Fruit fly (Drosophila melanogaster) whole organism, embryonic: Measurements from ENCODE around the gene CtBP.
A peak's percentile ranks its signal among the peaks of the same experiment; 100 is the strongest.

Source experiments
- Bteb2 ChIP-seq: fragments of 200-800 bp; sonication (Bioruptor generic); optimal IDR thresholded peaks from 2 replicates; lab custom pipeline; 2016; ENCODE audit warnings: missing biosample characterization, missing genetic modification characterization
- CG10543 ChIP-seq: fragments of 200-800 bp; sonication (Bioruptor generic); optimal IDR thresholded peaks from 3 replicates; lab custom pipeline; 2017; ENCODE audit warnings: missing biosample characterization, mild to moderate bottlenecking, missing genetic modification characterization, moderate library complexity
- CG10654 ChIP-seq: fragments of 200-800 bp; sonication (Bioruptor generic); optimal IDR thresholded peaks from 2 replicates; lab custom pipeline; 2016; ENCODE audit warnings: missing biosample characterization, missing genetic modification characterization
- CG12299 ChIP-seq: fragments of 200-800 bp; sonication (Bioruptor generic); optimal IDR thresholded peaks from 2 replicates; lab custom pipeline; 2018; ENCODE audit warnings: missing biosample characterization, mild to moderate bottlenecking, missing genetic modification characterization
- CG13123 ChIP-seq: fragments of 200-800 bp; sonication (Bioruptor generic); optimal IDR thresholded peaks from 2 replicates; lab custom pipeline; 2016; ENCODE audit warnings: missing biosample characterization, missing genetic modification characterization
- CG13624 ChIP-seq: fragments of 200-800 bp; sonication (Bioruptor generic); optimal IDR thresholded peaks from 2 replicates; lab custom pipeline; 2016; ENCODE audit warnings: missing biosample characterization, missing genetic modification characterization
- CG15073 ChIP-seq: fragments of 200-800 bp; sonication (Bioruptor generic); optimal IDR thresholded peaks from 2 replicates; lab custom pipeline; 2016; ENCODE audit warnings: missing biosample characterization, missing genetic modification characterization
- CG16815 ChIP-seq: fragments of 200-800 bp; sonication (Bioruptor generic); optimal IDR thresholded peaks from 3 replicates; lab custom pipeline; 2017; ENCODE audit warnings: missing biosample characterization, mild to moderate bottlenecking, missing genetic modification characterization
- CG18599 ChIP-seq: fragments of 200-800 bp; sonication (Bioruptor generic); optimal IDR thresholded peaks from 3 replicates; lab custom pipeline; 2017; ENCODE audit warnings: missing biosample characterization, missing genetic modification characterization, mild to moderate bottlenecking, moderate library complexity, missing genetic modification reagents
- CG2129 ChIP-seq: fragments of 200-800 bp; sonication (Bioruptor generic); IDR thresholded peaks from 2 replicates; pipeline ENCODE4 v1.3.6; 2022; ENCODE audit warnings: missing biosample characterization, missing genetic modification characterization; ENCODE audit not compliant: partially characterized antibody
- CG3163 ChIP-seq: fragments of 200-800 bp; sonication (Bioruptor generic); optimal IDR thresholded peaks from 3 replicates; lab custom pipeline; 2016; ENCODE audit warnings: missing biosample characterization, missing genetic modification characterization
- CG34376 ChIP-seq: fragments of 200-800 bp; sonication (Bioruptor generic); optimal IDR thresholded peaks from 2 replicates; lab custom pipeline; 2018; ENCODE audit warnings: missing biosample characterization, mild to moderate bottlenecking, missing genetic modification characterization
- CG7372 ChIP-seq: fragments of 200-800 bp; sonication (Bioruptor generic); IDR thresholded peaks from 2 replicates; pipeline ENCODE4 v1.3.6; 2022; ENCODE audit warnings: missing biosample characterization, missing genetic modification characterization
- CG9727 ChIP-seq: fragments of 200-800 bp; sonication (Bioruptor generic); optimal IDR thresholded peaks from 3 replicates; lab custom pipeline; 2017; ENCODE audit warnings: missing biosample characterization, mild to moderate bottlenecking, missing genetic modification characterization
- Drgx ChIP-seq: fragments of 200-800 bp; sonication (Bioruptor generic); IDR thresholded peaks from 2 replicates; pipeline ENCODE4 v1.3.6; 2022; ENCODE audit warnings: missing biosample characterization, missing genetic modification characterization
- GATAe ChIP-seq: fragments of 200-800 bp; sonication (Bioruptor generic); conservative IDR thresholded peaks from 2 replicates; pipeline ENCODE4 v1.3.6; 2022; ENCODE audit warnings: missing biosample characterization, missing genetic modification characterization
- Hey ChIP-seq: fragments of 200-800 bp; sonication (Bioruptor generic); optimal IDR thresholded peaks from 3 replicates; lab custom pipeline; 2018; ENCODE audit warnings: missing biosample characterization, mild to moderate bottlenecking, missing genetic modification characterization
- HmgD ChIP-seq: fragments of 200-800 bp; sonication (Bioruptor generic); optimal IDR thresholded peaks from 3 replicates; lab custom pipeline; 2016; ENCODE audit warnings: missing biosample characterization, missing genetic modification characterization
- Hr39 ChIP-seq: fragments of >200 bp; optimal IDR thresholded peaks from 2 replicates; lab custom pipeline; 2017
- Lim3 ChIP-seq: fragments of 200-800 bp; sonication (Bioruptor generic); IDR thresholded peaks from 2 replicates; pipeline ENCODE4 v1.3.6; 2022; ENCODE audit warnings: missing biosample characterization, missing genetic modification characterization
- Lpt ChIP-seq: fragments of >200 bp; optimal IDR thresholded peaks from 2 replicates; lab custom pipeline; 2018; ENCODE audit warnings: missing biosample characterization, missing genetic modification characterization
- MESR4 ChIP-seq: fragments of 200-800 bp; sonication (Bioruptor generic); optimal IDR thresholded peaks from 2 replicates; lab custom pipeline; 2018; ENCODE audit warnings: missing biosample characterization, mild to moderate bottlenecking, missing genetic modification characterization, moderate library complexity
- MTF-1 ChIP-seq: fragments of 200-800 bp; sonication (Bioruptor generic); optimal IDR thresholded peaks from 2 replicates; lab custom pipeline; 2018; ENCODE audit warnings: missing biosample characterization, mild to moderate bottlenecking, missing genetic modification characterization, borderline replicate concordance
- abd-A ChIP-seq: fragments of 200-800 bp; sonication (Bioruptor generic); optimal IDR thresholded peaks from 3 replicates; lab custom pipeline; 2019; ENCODE audit warnings: missing biosample characterization, mild to moderate bottlenecking, missing genetic modification characterization, moderate library complexity
- corto ChIP-seq: fragments of 200-800 bp; sonication (Bioruptor generic); optimal IDR thresholded peaks from 2 replicates; lab custom pipeline; 2016; ENCODE audit warnings: missing biosample characterization, mild to moderate bottlenecking, missing genetic modification characterization, moderate library complexity
- dm ChIP-seq: fragments of 200-800 bp; sonication (Bioruptor generic); optimal IDR thresholded peaks from 3 replicates; lab custom pipeline; 2016; ENCODE audit warnings: missing biosample characterization, missing genetic modification characterization
- exex ChIP-seq: fragments of 200-800 bp; sonication (Bioruptor generic); optimal IDR thresholded peaks from 4 replicates; lab custom pipeline; 2018; ENCODE audit warnings: missing biosample characterization, mild to moderate bottlenecking, missing genetic modification characterization, moderate library complexity
- ftz-f1 ChIP-seq: fragments of 200-800 bp; sonication (Bioruptor generic); optimal IDR thresholded peaks from 2 replicates; lab custom pipeline; 2016; ENCODE audit warnings: missing biosample characterization, missing genetic modification characterization
- fu2 ChIP-seq: fragments of 200-800 bp; sonication (Bioruptor generic); optimal IDR thresholded peaks from 2 replicates; lab custom pipeline; 2016; ENCODE audit warnings: missing biosample characterization, missing genetic modification characterization
- gcm ChIP-seq: fragments of 200-800 bp; sonication (Bioruptor generic); optimal IDR thresholded peaks from 2 replicates; lab custom pipeline; 2019; ENCODE audit warnings: missing biosample characterization, mild to moderate bottlenecking, missing genetic modification characterization, moderate library complexity
- grn ChIP-seq: fragments of 200-800 bp; sonication (Bioruptor generic); optimal IDR thresholded peaks from 3 replicates; lab custom pipeline; 2017; ENCODE audit warnings: missing biosample characterization, missing genetic modification characterization
- lab ChIP-seq: fragments of 200-800 bp; sonication (Bioruptor generic); optimal IDR thresholded peaks from 3 replicates; lab custom pipeline; 2017; ENCODE audit warnings: missing biosample characterization, missing genetic modification characterization, mild to moderate bottlenecking, moderate library complexity, missing genetic modification reagents
- lmd ChIP-seq: fragments of 200-800 bp; sonication (Bioruptor generic); IDR thresholded peaks from 2 replicates; pipeline ENCODE4 v1.3.6; 2022; ENCODE audit warnings: missing biosample characterization, missing genetic modification characterization
- nerfin-2 ChIP-seq: fragments of 200-800 bp; sonication (Bioruptor generic); IDR thresholded peaks from 2 replicates; pipeline ENCODE4 v1.3.6; 2022; ENCODE audit warnings: missing biosample characterization, missing genetic modification characterization; ENCODE audit not compliant: partially characterized antibody
- onecut ChIP-seq: fragments of 200-800 bp; sonication (Bioruptor generic); IDR thresholded peaks from 2 replicates; pipeline ENCODE4 v1.3.6; 2022; ENCODE audit warnings: missing biosample characterization, missing genetic modification characterization
- p53 ChIP-seq: fragments of 200-800 bp; sonication (Bioruptor generic); optimal IDR thresholded peaks from 2 replicates; lab custom pipeline; 2016; ENCODE audit warnings: missing biosample characterization, missing genetic modification characterization
- pfk ChIP-seq: fragments of 200-800 bp; sonication (Bioruptor generic); optimal IDR thresholded peaks from 2 replicates; lab custom pipeline; 2018; ENCODE audit warnings: missing biosample characterization, mild to moderate bottlenecking, missing genetic modification characterization, moderate library complexity
- ranshi ChIP-seq: fragments of 200-800 bp; sonication (Bioruptor generic); IDR thresholded peaks from 2 replicates; pipeline ENCODE4 v1.3.6; 2022; ENCODE audit warnings: missing biosample characterization, missing genetic modification characterization
- rib ChIP-seq: fragments of 200-800 bp; sonication (Bioruptor generic); IDR thresholded peaks from 2 replicates; pipeline ENCODE4 v1.3.6; 2022; ENCODE audit warnings: missing biosample characterization, missing genetic modification characterization
- sd ChIP-seq: fragments of 200-800 bp; sonication (Bioruptor generic); optimal IDR thresholded peaks from 3 replicates; lab custom pipeline; 2018; ENCODE audit warnings: missing biosample characterization, mild to moderate bottlenecking, missing genetic modification characterization, moderate library complexity
- slp2 ChIP-seq: fragments of 200-800 bp; sonication (Bioruptor generic); optimal IDR thresholded peaks from 2 replicates; lab custom pipeline; 2016; ENCODE audit warnings: missing biosample characterization, missing genetic modification characterization
- stwl ChIP-seq: fragments of 200-800 bp; sonication (Bioruptor generic); optimal IDR thresholded peaks from 3 replicates; lab custom pipeline; 2018; ENCODE audit warnings: missing biosample characterization, mild to moderate bottlenecking, missing genetic modification characterization, moderate library complexity
- sug ChIP-seq: fragments of 200-800 bp; optimal IDR thresholded peaks from 2 replicates; lab custom pipeline; 2019; ENCODE audit warnings: missing biosample characterization, mild to moderate bottlenecking, missing genetic modification characterization, moderate library complexity
- ttk ChIP-seq: fragments of 200-800 bp; sonication (Bioruptor generic); IDR thresholded peaks from 2 replicates; pipeline ENCODE4 v2.1.2; 2022; ENCODE audit warnings: missing biosample characterization, missing genetic modification characterization
- vnd ChIP-seq: fragments of 200-800 bp; sonication (Bioruptor generic); IDR thresholded peaks from 3 replicates; pipeline ENCODE4 v1.3.6; 2022; ENCODE audit warnings: missing biosample characterization, missing genetic modification characterization; ENCODE audit not compliant: partially characterized antibody
- zf30C ChIP-seq: fragments of 200-800 bp; sonication (Bioruptor generic); optimal IDR thresholded peaks from 3 replicates; lab custom pipeline; 2018; ENCODE audit warnings: missing biosample characterization, mild to moderate bottlenecking, missing genetic modification characterization

The CtBP gene

dm6 chr3R:12963491-12963890 lies 48.0 kb upstream of the CtBP start, which contains the start of gene Cyp304a1:
Gene Cyp304a1 (plus strand): TSS chr3R:12963791.
- TF ChIP-seq CG12299 (tag; lab: Kevin White, UChicago) (no peak), MTF-1 (GFP tag; lab: Kevin White, UChicago) (no peak), p53 (no peak), onecut (GFP tag; lab: Robert Waterston, UW) (no peak), ftz-f1 (GFP tag; lab: Kevin White, UChicago) (no peak), zf30C (GFP tag; lab: Kevin White, UChicago) (no peak), CG10654 (GFP tag; lab: Kevin White, UChicago) (no peak)
- TF ChIP-seq, all 482 proteins: peak for 0

- TF ChIP-seq exex (tag; lab: Kevin White, UChicago) (peak; percentile 44), ranshi (GFP tag; lab: Robert Waterston, UW) (no peak)
Observed at dm6 chr3R:12964043-12964442, 47.4 kb upstream of the CtBP start.

dm6 chr3R:12967612-12968011 lies 43.8 kb upstream of the CtBP start, which contains the start of the genes CG14384 and grsm:
Gene CG14384 (minus strand): TSS chr3R:12967712.
Gene grsm (minus strand): TSS chr3R:12967712.
- TF ChIP-seq Lim3 (GFP tag; lab: Robert Waterston, UW) = no peak
- TF ChIP-seq corto (GFP tag; lab: Kevin White, UChicago) = no peak
- TF ChIP-seq rib = no peak
- TF ChIP-seq CG7372 (GFP tag; lab: Robert Waterston, UW) = no peak
- TF ChIP-seq CG9727 (GFP tag; lab: Kevin White, UChicago) = no peak
- TF ChIP-seq CG16815 (GFP tag; lab: Kevin White, UChicago) = no peak
- TF ChIP-seq CG13624 (GFP tag; lab: Kevin White, UChicago) = no peak
- no peak for TF ChIP-seq pfk (GFP tag; lab: Kevin White, UChicago)

DNA sequence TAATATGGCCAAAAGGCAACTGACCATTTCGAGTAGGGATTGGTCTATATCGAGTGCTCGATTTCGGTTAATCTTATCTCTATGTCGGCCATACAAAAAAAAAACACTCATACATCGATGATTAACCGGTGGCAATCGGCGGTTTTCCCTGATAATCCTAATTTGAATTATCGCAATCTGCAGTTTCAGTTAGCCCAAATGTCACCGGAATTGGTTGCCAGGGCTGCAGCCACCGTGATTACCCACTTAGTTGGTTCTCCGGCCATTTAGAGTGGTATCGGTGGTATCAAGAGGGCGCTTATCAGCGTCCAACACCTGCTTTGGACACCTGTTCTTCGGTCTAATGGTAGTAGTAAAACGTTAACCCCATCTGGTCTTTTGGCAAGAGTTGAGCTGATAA lies 39.3 kb upstream of the CtBP start:
- no peak for TF ChIP-seq MESR4 (GFP tag; lab: Kevin White, UChicago)
- TF ChIP-seq HmgD (GFP tag; lab: Kevin White, UChicago) = no peak
- TF ChIP-seq Lpt (GFP tag; lab: Kevin White, UChicago) = no peak
- no peak for TF ChIP-seq CG15073 (GFP tag; lab: Kevin White, UChicago)
- peak; percentile 61 for TF ChIP-seq sd (tag; lab: Kevin White, UChicago)
- no peak for TF ChIP-seq Bteb2 (GFP tag; lab: Kevin White, UChicago)
- peak; percentile 81 for TF ChIP-seq grn (GFP tag; lab: Kevin White, UChicago)
- TF ChIP-seq CG3163 = no peak
- no peak for TF ChIP-seq nerfin-2 (GFP tag; lab: Robert Waterston, UW)
- no peak for TF ChIP-seq abd-A (tag; lab: Kevin White, UChicago)
- TF ChIP-seq slp2 (GFP tag; lab: Kevin White, UChicago) = no peak
- TF ChIP-seq Hr39 (lab: Kevin White, UChicago) = no peak
- no peak for TF ChIP-seq dm (GFP tag; lab: Kevin White, UChicago)
- peak; percentile 92 for TF ChIP-seq Hey
- TF ChIP-seq CG10543 (GFP tag; lab: Kevin White, UChicago) = peak; percentile 10
- no peak for TF ChIP-seq CG13123
- TF ChIP-seq stwl (tag; lab: Kevin White, UChicago) = no peak
- no peak for TF ChIP-seq CG2129 (GFP tag; lab: Robert Waterston, UW)
- peak; percentile 8 for TF ChIP-seq CG18599 (GFP tag; lab: Kevin White, UChicago)
- TF ChIP-seq vnd (GFP tag; lab: Robert Waterston, UW) = peak; percentile 35; the same call in 1 of the 3 replicates
- peak; percentile 98 for TF ChIP-seq exex (tag; lab: Kevin White, UChicago)
- TF ChIP-seq CG34376 = peak; percentile 78
- peak; percentile 76 for TF ChIP-seq GATAe
- TF ChIP-seq fu2 (GFP tag; lab: Kevin White, UChicago) = no peak
- peak; percentile 80 for TF ChIP-seq sug
- no peak for TF ChIP-seq ttk
- TF ChIP-seq lab (GFP tag; lab: Kevin White, UChicago) = peak; percentile 3
- no peak for TF ChIP-seq lmd (GFP tag; lab: Robert Waterston, UW)
- no peak for TF ChIP-seq Drgx (GFP tag; lab: Robert Waterston, UW)
- TF ChIP-seq gcm = no peak
